ENCODE assay signal across 1 fruit fly cellular context in genomic region chr2L:9210864-9211701, dm6.
A peak's percentile ranks its signal among the peaks of the same experiment; 100 is the strongest.
TF ChIP-seq lines count a peak whose summit lies in the region.

No protein-coding gene starts in this region.

TF ChIP-seq in whole organism, embryonic, 481 proteins besides CTCF, POLR2A, EP300 and RAD21 (continued from another document and continues in another):
- TF ChIP-seq CG7928 (GFP tag; optimal IDR thresholded peaks at IDR 0.05; lab: Kevin White, UChicago) (no peak), trem (tag; optimal IDR thresholded peaks at IDR 0.05; lab: Kevin White, UChicago) (peak; percentile 7), tna (GFP tag; IDR thresholded peaks at IDR 0.05; lab: Robert Waterston, UW; ENCODE audit: partially characterized antibody) (no peak), CG12071 (GFP tag; optimal IDR thresholded peaks at IDR 0.05; lab: Kevin White, UChicago) (peak; percentile 28), CG34422 (GFP tag; IDR thresholded peaks at IDR 0.05; lab: Robert Waterston, UW) (peak; percentile 57; the same call in 1 of the 3 replicates), CG31388 (GFP tag; optimal IDR thresholded peaks at IDR 0.05; lab: Kevin White, UChicago) (peak; percentile 33), CG8478 (optimal IDR thresholded peaks at IDR 0.05; lab: Kevin White, UChicago) (no peak), CG2199 (GFP tag; IDR thresholded peaks at IDR 0.05; lab: Robert Waterston, UW) (no peak), Dref (GFP tag; IDR thresholded peaks at IDR 0.05; lab: Robert Waterston, UW) (no peak), CG13296 (GFP tag; optimal IDR thresholded peaks at IDR 0.05; lab: Kevin White, UChicago) (peak; percentile 65), CG3407 (GFP tag; optimal IDR thresholded peaks at IDR 0.05; lab: Kevin White, UChicago) (peak; percentile 38), CG4424 (GFP tag; optimal IDR thresholded peaks at IDR 0.05; lab: Kevin White, UChicago) (peak; percentile 55), CG10209 (GFP tag; optimal IDR thresholded peaks at IDR 0.05; lab: Kevin White, UChicago) (peak; percentile 70), Sin3A (optimal IDR thresholded peaks at IDR 0.05; lab: Kevin White, UChicago) (no peak), CG7745 (tag; optimal IDR thresholded peaks at IDR 0.05; lab: Kevin White, UChicago) (no peak), CG14667 (GFP tag; IDR thresholded peaks at IDR 0.05; lab: Robert Waterston, UW) (no peak), emc (GFP tag; optimal IDR thresholded peaks at IDR 0.05; lab: Kevin White, UChicago) (no peak), sima (GFP tag; optimal IDR thresholded peaks at IDR 0.05; lab: Kevin White, UChicago) (no peak), Scr (GFP tag; IDR thresholded peaks at IDR 0.05; lab: Robert Waterston, UW; ENCODE audit: partially characterized antibody) (no peak), CG4707 (GFP tag; optimal IDR thresholded peaks at IDR 0.05; lab: Kevin White, UChicago) (peak; percentile 19), lilli (GFP tag; optimal IDR thresholded peaks at IDR 0.05; lab: Kevin White, UChicago) (peak; percentile 43), CG15601 (tag; optimal IDR thresholded peaks at IDR 0.05; lab: Kevin White, UChicago) (peak; percentile 66), Gug (GFP tag; IDR thresholded peaks at IDR 0.05; lab: Robert Waterston, UW) (0 out of 4 replicates have a peak, but pooled peaks have one; percentile 22), CG4820 (GFP tag; optimal IDR thresholded peaks at IDR 0.05; lab: Kevin White, UChicago) (peak; percentile 53), Doc2 (GFP tag; IDR thresholded peaks at IDR 0.05; lab: Robert Waterston, UW) (no peak), CG9876 (GFP tag; optimal IDR thresholded peaks at IDR 0.05; lab: Kevin White, UChicago) (no peak), MBD-R2 (GFP tag; IDR thresholded peaks at IDR 0.05; lab: Robert Waterston, UW) (no peak), gfzf (GFP tag; optimal IDR thresholded peaks at IDR 0.05; lab: Kevin White, UChicago) (no peak), CG10543 (GFP tag; optimal IDR thresholded peaks at IDR 0.05; lab: Kevin White, UChicago) (peak; percentile 13), dan (GFP tag; IDR thresholded peaks at IDR 0.05; lab: Robert Waterston, UW) (no peak), CG12299 (tag; optimal IDR thresholded peaks at IDR 0.05; lab: Kevin White, UChicago) (peak; percentile 31), Hand (GFP tag; optimal IDR thresholded peaks at IDR 0.05; lab: Kevin White, UChicago) (no peak), abd-A (tag; optimal IDR thresholded peaks at IDR 0.05; lab: Kevin White, UChicago) (no peak), tap (tag; optimal IDR thresholded peaks at IDR 0.05; lab: Kevin White, UChicago) (peak; percentile 34), tx (GFP tag; optimal IDR thresholded peaks at IDR 0.05; lab: Kevin White, UChicago) (no peak), Six4 (GFP tag; optimal IDR thresholded peaks at IDR 0.05; lab: Kevin White, UChicago) (peak; percentile 2), CG17568 (GFP tag; optimal IDR thresholded peaks at IDR 0.05; lab: Kevin White, UChicago) (peak; percentile 65), stwl (tag; optimal IDR thresholded peaks at IDR 0.05; lab: Kevin White, UChicago) (no peak), danr (GFP tag; IDR thresholded peaks at IDR 0.05; lab: Robert Waterston, UW) (no peak), CG11085 (GFP tag; IDR thresholded peaks at IDR 0.05; lab: Robert Waterston, UW) (no peak), maf-S (GFP tag; optimal IDR thresholded peaks at IDR 0.05; lab: Kevin White, UChicago) (no peak), BEAF-32 (GFP tag; optimal IDR thresholded peaks at IDR 0.05; lab: Kevin White, UChicago) (no peak), B-H1 (GFP tag; IDR thresholded peaks at IDR 0.05; lab: Robert Waterston, UW) (no peak; the same call in 2 of the 3 replicates), unc-4 (GFP tag; IDR thresholded peaks at IDR 0.05; lab: Robert Waterston, UW; ENCODE audit: partially characterized antibody) (no peak), seq (GFP tag; IDR thresholded peaks at IDR 0.05; lab: Robert Waterston, UW) (peak; percentile 55; the same call in 1 of the 2 replicates), cad (GFP tag; optimal IDR thresholded peaks at IDR 0.05; lab: Kevin White, UChicago) (no peak), CG11456 (GFP tag; IDR thresholded peaks at IDR 0.05; lab: Robert Waterston, UW) (no peak), knrl (GFP tag; IDR thresholded peaks at IDR 0.05; lab: Robert Waterston, UW; ENCODE audit: partially characterized antibody) (no peak), CG32532 (GFP tag; IDR thresholded peaks at IDR 0.05; lab: Robert Waterston, UW) (peak; percentile 46), MESR4 (GFP tag; optimal IDR thresholded peaks at IDR 0.05; lab: Kevin White, UChicago) (no peak), CG10959 (GFP tag; IDR thresholded peaks at IDR 0.05; lab: Robert Waterston, UW) (no peak), zfh1 (GFP tag; IDR thresholded peaks at IDR 0.05; lab: Robert Waterston, UW) (peak; percentile 50; the same call in 1 of the 3 replicates), Jarid2 (GFP tag; optimal IDR thresholded peaks at IDR 0.05; lab: Kevin White, UChicago) (peak; percentile 12), mirr (GFP tag; optimal IDR thresholded peaks at IDR 0.05; lab: Kevin White, UChicago) (no peak), Deaf1 (tag; optimal IDR thresholded peaks at IDR 0.05; lab: Kevin White, UChicago) (peak; percentile 47), Aef1 (GFP tag; IDR thresholded peaks at IDR 0.05; lab: Robert Waterston, UW) (no peak), H15 (GFP tag; IDR thresholded peaks at IDR 0.05; lab: Robert Waterston, UW) (peak; percentile 28; the same call in 1 of the 3 replicates), CG10431 (GFP tag; optimal IDR thresholded peaks at IDR 0.05; lab: Kevin White, UChicago) (no peak), CG16813 (GFP tag; IDR thresholded peaks at IDR 0.05; lab: Robert Waterston, UW; ENCODE audit: partially characterized antibody) (no peak), bsh (GFP tag; optimal IDR thresholded peaks at IDR 0.05; lab: Kevin White, UChicago) (peak; percentile 60 to 75), corto (GFP tag; optimal IDR thresholded peaks at IDR 0.05; lab: Kevin White, UChicago) (peak; percentile 88), CG1233 (GFP tag; optimal IDR thresholded peaks at IDR 0.05; lab: Kevin White, UChicago) (peak; percentile 49), Hmx (GFP tag; optimal IDR thresholded peaks at IDR 0.05; lab: Kevin White, UChicago) (no peak), onecut (GFP tag; IDR thresholded peaks at IDR 0.05; lab: Robert Waterston, UW) (no peak), CG8924 (tag; optimal IDR thresholded peaks at IDR 0.05; lab: Kevin White, UChicago) (peak; percentile 76), Kr (GFP tag; optimal IDR thresholded peaks at IDR 0.05; lab: Kevin White, UChicago) (no peak), ATbp (GFP tag; optimal IDR thresholded peaks at IDR 0.05; lab: Kevin White, UChicago) (peak; percentile 77), tup (GFP tag; optimal IDR thresholded peaks at IDR 0.05; lab: Kevin White, UChicago) (no peak), croc (GFP tag; conservative IDR thresholded peaks at IDR 0.05; lab: Robert Waterston, UW) (no peak; the same call in 2 of the 3 replicates), so (GFP tag; IDR thresholded peaks at IDR 0.05; lab: Robert Waterston, UW) (no peak), scrt (GFP tag; optimal IDR thresholded peaks at IDR 0.05; lab: Kevin White, UChicago) (peak; percentile 37), zfh2 (GFP tag; optimal IDR thresholded peaks at IDR 0.05; lab: Kevin White, UChicago) (no peak), CG8281 (tag; optimal IDR thresholded peaks at IDR 0.05; lab: Kevin White, UChicago) (peak; percentile 15), grau (tag; optimal IDR thresholded peaks at IDR 0.05; lab: Kevin White, UChicago) (peak; percentile 72), ara (GFP tag; IDR thresholded peaks at IDR 0.05; lab: Robert Waterston, UW) (no peak), CG15696 (tag; optimal IDR thresholded peaks at IDR 0.05; lab: Kevin White, UChicago) (peak; percentile 20), stc (GFP tag; IDR thresholded peaks at IDR 0.05; lab: Robert Waterston, UW) (peak; percentile 50; the same call in 1 of the 2 replicates), CG7556 (GFP tag; optimal IDR thresholded peaks at IDR 0.05; lab: Kevin White, UChicago) (peak; percentile 79), CG9609 (GFP tag; optimal IDR thresholded peaks at IDR 0.05; lab: Kevin White, UChicago) (peak; percentile 4), br (optimal IDR thresholded peaks at IDR 0.05; lab: Kevin White, UChicago) (no peak), sens-2 (GFP tag; IDR thresholded peaks at IDR 0.05; lab: Robert Waterston, UW) (no peak), CG6765 (GFP tag; optimal IDR thresholded peaks at IDR 0.05; lab: Kevin White, UChicago) (peak; percentile 55), zen2 (GFP tag; IDR thresholded peaks at IDR 0.05; lab: Robert Waterston, UW; ENCODE audit: partially characterized antibody) (no peak), chm (GFP tag; IDR thresholded peaks at IDR 0.05; lab: Robert Waterston, UW) (no peak), CG10321 (GFP tag; IDR thresholded peaks at IDR 0.05; lab: Robert Waterston, UW) (peak; percentile 77), disco-r (GFP tag; optimal IDR thresholded peaks at IDR 0.05; lab: Kevin White, UChicago) (no peak), Stat92E (GFP tag; optimal IDR thresholded peaks at IDR 0.05; lab: Kevin White, UChicago) (no peak), CG7839 (tag; optimal IDR thresholded peaks at IDR 0.05; lab: Kevin White, UChicago) (peak; percentile 77), CG9817 (tag; optimal IDR thresholded peaks at IDR 0.05; lab: Kevin White, UChicago) (peak; percentile 60), fd3F (GFP tag; optimal IDR thresholded peaks at IDR 0.05; lab: Kevin White, UChicago) (peak; percentile 50), NFAT (GFP tag; IDR thresholded peaks at IDR 0.05; lab: Robert Waterston, UW) (no peak), sc (optimal IDR thresholded peaks at IDR 0.05; lab: Kevin White, UChicago) (no peak), sc (GFP tag; optimal IDR thresholded peaks at IDR 0.05; lab: Kevin White, UChicago) (peak; percentile 58), CG14441 (GFP tag; IDR thresholded peaks at IDR 0.05; lab: Robert Waterston, UW) (peak; percentile 69), jing (GFP tag; optimal IDR thresholded peaks at IDR 0.05; lab: Kevin White, UChicago) (no peak), CG3726 (GFP tag; IDR thresholded peaks at IDR 0.05; lab: Robert Waterston, UW) (no peak), CG11398 (GFP tag; optimal IDR thresholded peaks at IDR 0.05; lab: Kevin White, UChicago) (no peak), ap (GFP tag; IDR thresholded peaks at IDR 0.05; lab: Robert Waterston, UW) (no peak), p53 (GFP tag; optimal IDR thresholded peaks at IDR 0.05; lab: Kevin White, UChicago) (no peak), rib (GFP tag; IDR thresholded peaks at IDR 0.05; lab: Robert Waterston, UW) (no peak), CG31441 (GFP tag; IDR thresholded peaks at IDR 0.05; lab: Robert Waterston, UW) (peak; percentile 74), Mrtf (GFP tag; IDR thresholded peaks at IDR 0.05; lab: Robert Waterston, UW) (no peak; the same call in 2 of the 3 replicates), Bdp1 (GFP tag; optimal IDR thresholded peaks at IDR 0.05; lab: Kevin White, UChicago) (peak; percentile 34), Eip74EF (GFP tag; optimal IDR thresholded peaks at IDR 0.05; lab: Kevin White, UChicago) (peak in 1 of 2 experiments; percentile 77), Myb (GFP tag; optimal IDR thresholded peaks at IDR 0.05; lab: Kevin White, UChicago) (no peak), run (tag; optimal IDR thresholded peaks at IDR 0.05; lab: Kevin White, UChicago) (no peak), ewg (GFP tag; optimal IDR thresholded peaks at IDR 0.05; lab: Kevin White, UChicago) (peak; percentile 50), Adf1 (GFP tag; IDR thresholded peaks at IDR 0.05; lab: Robert Waterston, UW) (peak; percentile 50), CG5245 (GFP tag; optimal IDR thresholded peaks at IDR 0.05; lab: Kevin White, UChicago) (peak; percentile 8), D (optimal IDR thresholded peaks at IDR 0.05; lab: Kevin White, UChicago) (no peak), D (GFP tag; optimal IDR thresholded peaks at IDR 0.05; lab: Kevin White, UChicago) (peak; percentile 36), insv (GFP tag; optimal IDR thresholded peaks at IDR 0.05; lab: Kevin White, UChicago) (no peak), Rx (GFP tag; IDR thresholded peaks at IDR 0.05; lab: Robert Waterston, UW) (peak; percentile 5; the same call in 1 of the 2 replicates), lola (GFP tag; optimal IDR thresholded peaks at IDR 0.05; lab: Kevin White, UChicago) (peak in 1 of 3 experiments; percentile 45), sna (GFP tag; IDR thresholded peaks at IDR 0.05; lab: Robert Waterston, UW; ENCODE audit: partially characterized antibody) (no peak), ato (GFP tag; IDR thresholded peaks at IDR 0.05; lab: Robert Waterston, UW; ENCODE audit: partially characterized antibody) (no peak), mam (GFP tag; optimal IDR thresholded peaks at IDR 0.05; lab: Kevin White, UChicago) (no peak), nerfin-2 (GFP tag; IDR thresholded peaks at IDR 0.05; lab: Robert Waterston, UW; ENCODE audit: partially characterized antibody) (no peak), CG12769 (tag; optimal IDR thresholded peaks at IDR 0.05; lab: Kevin White, UChicago) (no peak), CG13624 (GFP tag; optimal IDR thresholded peaks at IDR 0.05; lab: Kevin White, UChicago) (no peak), otp (GFP tag; IDR thresholded peaks at IDR 0.05; lab: Robert Waterston, UW) (no peak), bbx (GFP tag; IDR thresholded peaks at IDR 0.05; lab: Robert Waterston, UW; ENCODE audit: partially characterized antibody) (no peak), CG4328 (GFP tag; optimal IDR thresholded peaks at IDR 0.05; lab: Kevin White, UChicago) (peak; percentile 13), Nf-YC (tag; optimal IDR thresholded peaks at IDR 0.05; lab: Kevin White, UChicago) (peak; percentile 37), CG8765 (GFP tag; IDR thresholded peaks at IDR 0.05; lab: Robert Waterston, UW) (no peak), Hey (tag; optimal IDR thresholded peaks at IDR 0.05; lab: Kevin White, UChicago) (no peak), CG5953 (GFP tag; IDR thresholded peaks at IDR 0.05; lab: Robert Waterston, UW) (no peak), CG31224 (GFP tag; IDR thresholded peaks at IDR 0.05; lab: Robert Waterston, UW) (0 out of 2 replicates have a peak, but pooled peaks have one; percentile 26), NK7.1 (GFP tag; optimal IDR thresholded peaks at IDR 0.05; lab: Kevin White, UChicago) (no peak), pfk (GFP tag; optimal IDR thresholded peaks at IDR 0.05; lab: Kevin White, UChicago) (no peak), CHES-1-like (GFP tag; optimal IDR thresholded peaks at IDR 0.05; lab: Kevin White, UChicago) (no peak), Hsf (GFP tag; optimal IDR thresholded peaks at IDR 0.05; lab: Kevin White, UChicago) (peak; percentile 64), HLH3B (GFP tag; IDR thresholded peaks at IDR 0.05; lab: Robert Waterston, UW) (no peak), zf30C (GFP tag; optimal IDR thresholded peaks at IDR 0.05; lab: Kevin White, UChicago) (peak; percentile 35)
